Worm (Caenorhabditis elegans) whole organism, midembryonic: ENCODE measurements around the gene B0454.8.

Source experiments
- T22C8.4 ChIP-seq: fragments of 200-800 bp; sonication (Bioruptor generic); IDR thresholded peaks from 2 replicates; pipeline ENCODE4 v1.3.6; 2022; ENCODE audit warnings: missing genetic modification characterization, missing compliant biosample characterization
- cog-1 ChIP-seq: sonication (generic microtip); optimal IDR thresholded peaks from 2 replicates; lab custom pipeline; 2016; ENCODE audit warnings: missing genetic modification characterization, missing compliant biosample characterization
- flt-1 ChIP-seq: fragments of 200-800 bp; sonication (Bioruptor generic); IDR thresholded peaks from 2 replicates; pipeline ENCODE4 v1.3.6; 2022; ENCODE audit warnings: missing genetic modification characterization, missing compliant biosample characterization
- klf-2 ChIP-seq: fragments of 200-800 bp; sonication (Bioruptor generic); conservative IDR thresholded peaks from 2 replicates; pipeline ENCODE4 v1.3.6; 2022; ENCODE audit warnings: missing genetic modification reagents, missing genetic modification characterization, missing compliant biosample characterization
- med-1 ChIP-seq: sonication (generic microtip); optimal IDR thresholded peaks from 2 replicates; lab custom pipeline; 2017; ENCODE audit warnings: missing genetic modification characterization, mild to moderate bottlenecking, missing compliant biosample characterization, antibody characterized with exemption, missing genetic modification reagents; ENCODE audit not compliant: insufficient read depth
- ref-1 ChIP-seq: fragments of 200-800 bp; sonication (Bioruptor generic); conservative IDR thresholded peaks from 2 replicates; pipeline ENCODE4 v1.3.6; 2022; ENCODE audit warnings: missing genetic modification reagents, missing genetic modification characterization, missing compliant biosample characterization
- tab-1 ChIP-seq: fragments of 200-800 bp; sonication (Bioruptor generic); IDR thresholded peaks from 2 replicates; pipeline ENCODE4 v1.3.6; 2022; ENCODE audit warnings: missing genetic modification characterization, missing compliant biosample characterization
- ztf-23 ChIP-seq: fragments of 200-800 bp; sonication (Bioruptor generic); IDR thresholded peaks from 2 replicates; pipeline ENCODE4 v1.3.6; 2022; ENCODE audit warnings: missing genetic modification reagents, missing genetic modification characterization, missing compliant biosample characterization
- ztf-29 ChIP-seq: fragments of 200-800 bp; sonication (Bioruptor generic); IDR thresholded peaks from 2 replicates; pipeline ENCODE4 v1.3.6; 2022; ENCODE audit warnings: missing genetic modification reagents, missing genetic modification characterization, missing compliant biosample characterization

B0454.8 gene

ce11 chrII:3043358-3043757, at the start of gene B0454.8:
Gene B0454.8, minus strand, starts transcription at chrII:3043458.
- no peak for TF ChIP-seq klf-2 (GFP tag; lab: Robert Waterston, UW)
- TF ChIP-seq flt-1 = no peak
- TF ChIP-seq tab-1 (GFP tag; lab: Robert Waterston, UW) = no peak
- TF ChIP-seq ztf-29 = no peak
- TF ChIP-seq cog-1 = no peak
- TF ChIP-seq T22C8.4 = no peak
- TF ChIP-seq ref-1 = no peak
- no peak for TF ChIP-seq ztf-23 (GFP tag; lab: Robert Waterston, UW)
- no peak for TF ChIP-seq med-1

ce11 chrII:3091268-3091667, 48.0 kb upstream of the B0454.8 start, which contains the start of gene srg-21:
Gene srg-21, minus strand, starts transcription at chrII:3091368.
- TF ChIP-seq ref-1 = no peak
- TF ChIP-seq T22C8.4 = no peak
- TF ChIP-seq ztf-23 (GFP tag; lab: Robert Waterston, UW) = no peak
- TF ChIP-seq med-1 = no peak
- TF ChIP-seq tab-1 (GFP tag; lab: Robert Waterston, UW) = no peak
- no peak for TF ChIP-seq flt-1
- no peak for TF ChIP-seq cog-1
- TF ChIP-seq ztf-29 = no peak
- TF ChIP-seq klf-2 (GFP tag; lab: Robert Waterston, UW) = no peak

- TF ChIP-seq tab-1 (GFP tag; lab: Robert Waterston, UW) (no peak), ztf-23 (GFP tag; lab: Robert Waterston, UW) (no peak), ref-1 (no peak), med-1 (no peak), cog-1 (no peak), ztf-29 (no peak), klf-2 (GFP tag; lab: Robert Waterston, UW) (no peak), flt-1 (no peak), T22C8.4 (no peak)
These were observed 43.9 kb upstream of the B0454.8 start for ce11 chrII:3087134-3087533.

- TF ChIP-seq flt-1 = no peak
- no peak for TF ChIP-seq ref-1
- no peak for TF ChIP-seq T22C8.4
- TF ChIP-seq med-1 = no peak
- TF ChIP-seq klf-2 (GFP tag; lab: Robert Waterston, UW) = no peak
- TF ChIP-seq cog-1 = no peak
- TF ChIP-seq tab-1 (GFP tag; lab: Robert Waterston, UW) = no peak
- no peak for TF ChIP-seq ztf-23 (GFP tag; lab: Robert Waterston, UW)
- TF ChIP-seq ztf-29 = no peak
These were observed 35.2 kb upstream of the B0454.8 start, which contains the start of gene copb-1 for ce11 chrII:3078496-3078895. Gene copb-1, plus strand, starts transcription at chrII:3078796.

ce11 chrII:3076915-3077314, 33.7 kb upstream of the B0454.8 start, which contains the start of gene Y25C1A.8:
Gene Y25C1A.8, minus strand, starts transcription at chrII:3076959.
- no peak for TF ChIP-seq ref-1
- TF ChIP-seq cog-1 = peak; percentile 57
- no peak for TF ChIP-seq klf-2 (GFP tag; lab: Robert Waterston, UW)
- TF ChIP-seq ztf-29 = no peak
- TF ChIP-seq flt-1 = peak; percentile 64; the same call in 1 of the 2 replicates
- no peak for TF ChIP-seq T22C8.4
- no peak for TF ChIP-seq tab-1 (GFP tag; lab: Robert Waterston, UW)
- peak; percentile 63 for TF ChIP-seq ztf-23 (GFP tag; lab: Robert Waterston, UW)
- no peak for TF ChIP-seq med-1

ce11 chrII:3071012-3071749, 27.9 kb upstream of the B0454.8 start, which contains the start of gene Y25C1A.7:
Gene Y25C1A.7, minus strand, starts transcription at chrII:3071062.
- TF ChIP-seq T22C8.4 = 0 out of 2 replicates have a peak, but pooled peaks have one; percentile 15
- TF ChIP-seq ztf-29 = peak; percentile 13; the same call in 1 of the 2 replicates
- no peak for TF ChIP-seq ztf-23 (GFP tag; lab: Robert Waterston, UW)
- no peak for TF ChIP-seq med-1
- no peak for TF ChIP-seq klf-2 (GFP tag; lab: Robert Waterston, UW)

ce11 chrII:3070182-3070581, 26.9 kb upstream of the B0454.8 start:
- TF ChIP-seq klf-2 (GFP tag; lab: Robert Waterston, UW) = no peak
- no peak for TF ChIP-seq flt-1
- peak; percentile 89 for TF ChIP-seq T22C8.4

- TF ChIP-seq ref-1 (no peak), T22C8.4 (peak; percentile 21; the same call in 1 of the 2 replicates)
These were observed 25.4 kb upstream of the B0454.8 start for ce11 chrII:3068646-3069045.

- TF ChIP-seq cog-1 = no peak
- TF ChIP-seq klf-2 (GFP tag; lab: Robert Waterston, UW) = no peak
- TF ChIP-seq T22C8.4 = peak; percentile 89
These were observed 24.6 kb upstream of the B0454.8 start for ce11 chrII:3067896-3068295.

ce11 chrII:3067447-3067846, 24.2 kb upstream of the B0454.8 start:
- TF ChIP-seq ztf-23 (GFP tag; lab: Robert Waterston, UW) (no peak), tab-1 (GFP tag; lab: Robert Waterston, UW) (no peak), ztf-29 (no peak), T22C8.4 (peak; percentile 67; the same call in 1 of the 2 replicates)

- 0 out of 2 replicates have a peak, but pooled peaks have one; percentile 50 for TF ChIP-seq T22C8.4
- TF ChIP-seq tab-1 (GFP tag; lab: Robert Waterston, UW) = no peak
These were observed 23.1 kb upstream of the B0454.8 start for ce11 chrII:3066401-3066800.

ce11 chrII:3065086-3065485, 21.8 kb upstream of the B0454.8 start:
- TF ChIP-seq ztf-23 (GFP tag; lab: Robert Waterston, UW) (no peak), ref-1 (no peak)
